Fruit fly (Drosophila melanogaster) whole organism, embryonic: ENCODE measurements around the gene Cln7.

Experiments used
- Atf-2 ChIP-seq: fragments of 200-800 bp; sonication (Bioruptor generic); optimal IDR thresholded peaks from 2 replicates; lab custom pipeline; 2016; ENCODE audit warnings: missing biosample characterization, missing genetic modification characterization
- CG10543 ChIP-seq: fragments of 200-800 bp; sonication (Bioruptor generic); optimal IDR thresholded peaks from 3 replicates; lab custom pipeline; 2017; ENCODE audit warnings: missing biosample characterization, mild to moderate bottlenecking, missing genetic modification characterization, moderate library complexity
- CG12391 ChIP-seq: fragments of 200-800 bp; sonication (Bioruptor generic); optimal IDR thresholded peaks from 3 replicates; lab custom pipeline; 2018; ENCODE audit warnings: missing biosample characterization, mild to moderate bottlenecking, missing genetic modification characterization, moderate library complexity
- CG12659 ChIP-seq: fragments of 200-800 bp; sonication (Bioruptor generic); optimal IDR thresholded peaks from 3 replicates; lab custom pipeline; 2017; ENCODE audit warnings: mild to moderate bottlenecking, missing biosample characterization, missing genetic modification reagents, missing genetic modification characterization
- CG13287 ChIP-seq: fragments of 200-800 bp; sonication (Bioruptor generic); IDR thresholded peaks from 2 replicates; pipeline ENCODE4 v1.3.6; 2022; ENCODE audit warnings: missing biosample characterization, missing genetic modification characterization; ENCODE audit not compliant: partially characterized antibody
- CG13296 ChIP-seq: fragments of 200-800 bp; sonication (Bioruptor generic); optimal IDR thresholded peaks from 3 replicates; lab custom pipeline; 2018; ENCODE audit warnings: missing biosample characterization, mild to moderate bottlenecking, missing genetic modification characterization
- CG15696 ChIP-seq: fragments of 200-800 bp; sonication (Bioruptor generic); optimal IDR thresholded peaks from 2 replicates; lab custom pipeline; 2019; ENCODE audit warnings: missing biosample characterization, mild to moderate bottlenecking, missing genetic modification characterization, moderate library complexity
- CG1603 ChIP-seq: fragments of 200-800 bp; sonication (Bioruptor generic); optimal IDR thresholded peaks from 2 replicates; lab custom pipeline; 2019; ENCODE audit warnings: missing biosample characterization, mild to moderate bottlenecking, missing genetic modification characterization, moderate library complexity
- CG17186 ChIP-seq: fragments of 200-800 bp; sonication (Bioruptor generic); optimal IDR thresholded peaks from 3 replicates; lab custom pipeline; 2017; ENCODE audit warnings: missing biosample characterization, missing genetic modification reagents, missing genetic modification characterization
- CG17829 ChIP-seq: fragments of 200-800 bp; optimal IDR thresholded peaks from 2 replicates; lab custom pipeline; 2019; ENCODE audit warnings: missing biosample characterization, mild to moderate bottlenecking, missing genetic modification characterization, moderate library complexity
- CG33213 ChIP-seq: fragments of 200-800 bp; sonication (Bioruptor generic); optimal IDR thresholded peaks from 3 replicates; lab custom pipeline; 2016; ENCODE audit warnings: missing biosample characterization, missing genetic modification characterization
- CG34224 ChIP-seq: fragments of 200-800 bp; sonication (Bioruptor generic); IDR thresholded peaks from 3 replicates; pipeline ENCODE4 v1.3.6; 2022; ENCODE audit warnings: missing biosample characterization, missing genetic modification characterization; ENCODE audit not compliant: partially characterized antibody
- CG4328 ChIP-seq: fragments of 200-800 bp; sonication (Bioruptor generic); optimal IDR thresholded peaks from 3 replicates; lab custom pipeline; 2017; ENCODE audit warnings: missing biosample characterization, missing genetic modification reagents, missing genetic modification characterization
- CG43689 ChIP-seq: fragments of 200-800 bp; sonication (Bioruptor generic); IDR thresholded peaks from 2 replicates; pipeline ENCODE4 v1.3.6; 2022; ENCODE audit warnings: missing biosample characterization, missing genetic modification characterization
- CG6683 ChIP-seq: fragments of 200-800 bp; sonication (Bioruptor generic); optimal IDR thresholded peaks from 2 replicates; lab custom pipeline; 2017; ENCODE audit warnings: missing biosample characterization, mild to moderate bottlenecking, missing genetic modification characterization, missing genetic modification reagents
- CG6765 ChIP-seq: fragments of 200-800 bp; sonication (Bioruptor generic); optimal IDR thresholded peaks from 3 replicates; lab custom pipeline; 2017; ENCODE audit warnings: missing biosample characterization, mild to moderate bottlenecking, missing genetic modification characterization
- CG7987 ChIP-seq: fragments of 200-800 bp; sonication (Bioruptor generic); optimal IDR thresholded peaks from 2 replicates; lab custom pipeline; 2018; ENCODE audit warnings: missing biosample characterization, mild to moderate bottlenecking, missing genetic modification characterization, moderate library complexity
- CG8290 ChIP-seq, 3 experiments: fragments of 200-800 bp; sonication (Bioruptor generic); optimal IDR thresholded peaks; 2 replicates each; lab custom pipeline; 2016 to 2019; ENCODE audit warnings: missing biosample characterization in 3 of 3, missing genetic modification characterization in 3 of 3, mild to moderate bottlenecking in 2 of 3, moderate library complexity in 1 of 3
- CG9437 ChIP-seq: fragments of 200-800 bp; sonication (Bioruptor generic); optimal IDR thresholded peaks from 2 replicates; lab custom pipeline; 2018; ENCODE audit warnings: missing biosample characterization, mild to moderate bottlenecking, missing genetic modification characterization
- Dll ChIP-seq: fragments of 200-800 bp; sonication (Bioruptor generic); IDR thresholded peaks from 4 replicates; pipeline ENCODE4 v1.3.6; 2022; ENCODE audit warnings: missing biosample characterization, missing genetic modification characterization; ENCODE audit not compliant: partially characterized antibody
- HHEX ChIP-seq: fragments of 200-800 bp; sonication (Bioruptor generic); optimal IDR thresholded peaks from 3 replicates; lab custom pipeline; 2017; ENCODE audit warnings: missing biosample characterization, mild to moderate bottlenecking, missing genetic modification characterization, missing genetic modification reagents
- HLHmδ ChIP-seq: fragments of 200-800 bp; sonication (Bioruptor generic); optimal IDR thresholded peaks from 2 replicates; lab custom pipeline; 2018; ENCODE audit warnings: missing biosample characterization, mild to moderate bottlenecking, missing genetic modification characterization, moderate library complexity
- Hmr ChIP-seq: fragments of 200-800 bp; sonication (Bioruptor generic); optimal IDR thresholded peaks from 3 replicates; lab custom pipeline; 2017; ENCODE audit warnings: mild to moderate bottlenecking, missing biosample characterization, missing genetic modification reagents, missing genetic modification characterization
- Jarid2 ChIP-seq: fragments of 200-800 bp; sonication (Bioruptor generic); optimal IDR thresholded peaks from 3 replicates; lab custom pipeline; 2017; ENCODE audit warnings: mild to moderate bottlenecking, missing biosample characterization, missing genetic modification reagents, missing genetic modification characterization
- NfI ChIP-seq: fragments of 200-800 bp; sonication (Bioruptor generic); optimal IDR thresholded peaks from 3 replicates; lab custom pipeline; 2018; ENCODE audit warnings: missing biosample characterization, mild to moderate bottlenecking, missing genetic modification characterization, moderate library complexity
- Oaz ChIP-seq: fragments of 200-800 bp; sonication (Bioruptor generic); IDR thresholded peaks from 2 replicates; pipeline ENCODE4 v1.3.6; 2022; ENCODE audit warnings: missing biosample characterization, missing genetic modification characterization
- Xrp1 ChIP-seq: fragments of 200-800 bp; sonication (Bioruptor generic); IDR thresholded peaks from 2 replicates; pipeline ENCODE4 v1.3.6; 2022; ENCODE audit warnings: missing biosample characterization, missing genetic modification characterization
- ac ChIP-seq: fragments of 200-800 bp; sonication (Bioruptor generic); optimal IDR thresholded peaks from 3 replicates; lab custom pipeline; 2017; ENCODE audit warnings: missing biosample characterization, mild to moderate bottlenecking, missing genetic modification characterization
- az2 ChIP-seq: fragments of 200-800 bp; sonication (Bioruptor generic); optimal IDR thresholded peaks from 3 replicates; lab custom pipeline; 2016; ENCODE audit warnings: missing biosample characterization, missing genetic modification characterization
- crc ChIP-seq: fragments of 200-800 bp; sonication (Bioruptor generic); optimal IDR thresholded peaks from 2 replicates; lab custom pipeline; 2016; ENCODE audit warnings: missing biosample characterization, missing genetic modification characterization
- crp ChIP-seq, 2 experiments: fragments of 200-800 bp; sonication (Bioruptor generic); optimal IDR thresholded peaks; 2 replicates in 1 of 2; 3 replicates in 1 of 2; lab custom pipeline; 2017; ENCODE audit warnings: missing biosample characterization in 2 of 2, missing genetic modification characterization in 2 of 2, mild to moderate bottlenecking in 1 of 2, moderate library complexity in 1 of 2
- ems ChIP-seq: fragments of 200-800 bp; sonication (Bioruptor generic); optimal IDR thresholded peaks from 3 replicates; lab custom pipeline; 2016; ENCODE audit warnings: missing biosample characterization, missing genetic modification characterization
- grn ChIP-seq: fragments of 200-800 bp; sonication (Bioruptor generic); optimal IDR thresholded peaks from 3 replicates; lab custom pipeline; 2017; ENCODE audit warnings: missing biosample characterization, missing genetic modification characterization
- gsb-n ChIP-seq: fragments of 200-800 bp; sonication (Bioruptor generic); optimal IDR thresholded peaks from 3 replicates; lab custom pipeline; 2018; ENCODE audit warnings: missing biosample characterization, mild to moderate bottlenecking, missing genetic modification characterization
- insv ChIP-seq, 2 experiments: fragments of 200-800 bp; sonication (Bioruptor generic); optimal IDR thresholded peaks; 3 replicates each; lab custom pipeline; 2016 to 2018; ENCODE audit warnings: missing biosample characterization in 2 of 2, missing genetic modification characterization in 2 of 2
- lov ChIP-seq, 2 experiments: fragments of 200-800 bp in 1 of 2; fragments of >200 bp in 1 of 2; sonication (Bioruptor generic) in 1 of 2; IDR thresholded peaks in 1 of 2; optimal IDR thresholded peaks in 1 of 2; 2 replicates in 1 of 2; 3 replicates in 1 of 2; pipeline versions ENCODE4 v1.3.6 to Lab custom; 2017 to 2022; ENCODE audit warnings: missing biosample characterization in 1 of 2, missing genetic modification characterization in 1 of 2
- oc ChIP-seq: fragments of 200-800 bp; sonication (Bioruptor generic); optimal IDR thresholded peaks from 2 replicates; lab custom pipeline; 2018; ENCODE audit warnings: missing biosample characterization, mild to moderate bottlenecking, missing genetic modification characterization, moderate library complexity
- p53 ChIP-seq: fragments of 200-800 bp; sonication (Bioruptor generic); optimal IDR thresholded peaks from 2 replicates; lab custom pipeline; 2016; ENCODE audit warnings: missing biosample characterization, missing genetic modification characterization
- peb ChIP-seq: fragments of 200-800 bp; sonication (Bioruptor generic); IDR thresholded peaks from 2 replicates; pipeline ENCODE4 v1.3.6; 2022; ENCODE audit warnings: missing biosample characterization, missing genetic modification characterization
- phol ChIP-seq: fragments of 200-800 bp; sonication (Bioruptor generic); optimal IDR thresholded peaks from 3 replicates; lab custom pipeline; 2018; ENCODE audit warnings: missing biosample characterization, mild to moderate bottlenecking, missing genetic modification characterization, moderate library complexity
- pros ChIP-seq: fragments of 200-800 bp; sonication (Bioruptor generic); optimal IDR thresholded peaks from 3 replicates; lab custom pipeline; 2019; ENCODE audit warnings: missing biosample characterization, mild to moderate bottlenecking, missing genetic modification characterization, moderate library complexity
- rib ChIP-seq: fragments of 200-800 bp; sonication (Bioruptor generic); IDR thresholded peaks from 2 replicates; pipeline ENCODE4 v1.3.6; 2022; ENCODE audit warnings: missing biosample characterization, missing genetic modification characterization
- sens ChIP-seq: fragments of 200-800 bp; sonication (Bioruptor generic); peaks from one replicate; lab custom pipeline; 2016; ENCODE audit warnings: missing biosample characterization, missing genetic modification characterization
- stwl ChIP-seq: fragments of 200-800 bp; sonication (Bioruptor generic); optimal IDR thresholded peaks from 3 replicates; lab custom pipeline; 2018; ENCODE audit warnings: missing biosample characterization, mild to moderate bottlenecking, missing genetic modification characterization, moderate library complexity
- tap ChIP-seq: fragments of 200-800 bp; optimal IDR thresholded peaks from 3 replicates; lab custom pipeline; 2019; ENCODE audit warnings: missing biosample characterization, mild to moderate bottlenecking, missing genetic modification characterization, moderate library complexity
- trem ChIP-seq: fragments of 200-800 bp; optimal IDR thresholded peaks from 3 replicates; lab custom pipeline; 2019; ENCODE audit warnings: missing biosample characterization, mild to moderate bottlenecking, missing genetic modification characterization, moderate library complexity
- trh ChIP-seq: fragments of 200-800 bp; sonication (Bioruptor generic); optimal IDR thresholded peaks from 2 replicates; lab custom pipeline; 2016; ENCODE audit warnings: missing biosample characterization, missing genetic modification characterization
- usp ChIP-seq: fragments of >200 bp; optimal IDR thresholded peaks from 2 replicates; lab custom pipeline; 2017; ENCODE audit warnings: missing biosample characterization, missing genetic modification characterization
- zen ChIP-seq: fragments of 200-800 bp; sonication (Bioruptor generic); optimal IDR thresholded peaks from 3 replicates; lab custom pipeline; 2018; ENCODE audit warnings: missing biosample characterization, mild to moderate bottlenecking, missing genetic modification characterization, moderate library complexity

The Cln7 gene

DNA sequence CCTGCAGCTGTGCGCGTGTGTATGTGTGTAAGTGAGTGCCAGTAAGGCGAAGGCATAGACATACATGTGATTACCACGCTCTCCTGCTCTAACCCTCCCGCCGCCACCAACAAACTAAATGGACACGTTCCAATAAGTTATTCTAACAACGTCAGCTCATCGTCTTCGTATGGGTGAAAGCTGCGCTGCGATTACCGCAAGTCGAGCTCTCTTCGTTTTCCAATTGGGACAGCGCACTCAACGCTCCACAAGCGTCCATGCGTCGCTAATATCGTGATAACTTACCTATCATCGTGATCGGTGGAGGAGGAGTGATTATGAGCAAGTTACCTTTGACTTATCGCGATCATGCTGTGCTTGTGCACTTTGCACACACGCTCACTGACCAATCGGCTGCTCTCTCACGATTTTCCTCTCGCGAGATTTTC, 16.1 kb upstream of the Cln7 start (continued):
- TF ChIP-seq oc (peak; percentile 50), CG6683 (GFP tag; lab: Kevin White, UChicago) (no peak), CG17186 (no peak), az2 (GFP tag; lab: Kevin White, UChicago) (no peak), ac (GFP tag; lab: Kevin White, UChicago) (peak; percentile 56), CG15696 (tag; lab: Kevin White, UChicago) (no peak), lov (optimal IDR thresholded peaks at IDR 0.05; lab: Kevin White, UChicago) (no peak), lov (GFP tag; IDR thresholded peaks at IDR 0.05; lab: Robert Waterston, UW) (0 out of 3 replicates have a peak, but pooled peaks have one; percentile 42), ems (GFP tag; lab: Kevin White, UChicago) (no peak), zen (no peak), Xrp1 (GFP tag; lab: Robert Waterston, UW) (0 out of 2 replicates have a peak, but pooled peaks have one; percentile 28), stwl (no peak), CG12659 (GFP tag; lab: Kevin White, UChicago) (no peak), sens (GFP tag; lab: Kevin White, UChicago) (peak; percentile 71), trem (peak; percentile 33), rib (GFP tag; lab: Robert Waterston, UW) (0 out of 2 replicates have a peak, but pooled peaks have one; percentile 16), pros (GFP tag; lab: Kevin White, UChicago) (peak; percentile 69), peb (GFP tag; lab: Robert Waterston, UW) (no peak), Jarid2 (GFP tag; lab: Kevin White, UChicago) (no peak), insv (GFP tag; optimal IDR thresholded peaks at IDR 0.05; lab: Kevin White, UChicago) (peak in 1 of 2 experiments; percentile 75), CG13296 (peak; percentile 17), CG43689 (GFP tag; lab: Robert Waterston, UW) (no peak), CG9437 (no peak), CG6765 (GFP tag; lab: Kevin White, UChicago) (no peak), CG10543 (GFP tag; lab: Kevin White, UChicago) (no peak), CG1603 (tag; lab: Kevin White, UChicago) (peak; percentile 2), crp (GFP tag; optimal IDR thresholded peaks at IDR 0.05; lab: Kevin White, UChicago) (no peak), p53 (GFP tag; lab: Kevin White, UChicago) (no peak), CG34224 (GFP tag; lab: Robert Waterston, UW) (no peak), gsb-n (peak; percentile 30), grn (GFP tag; lab: Kevin White, UChicago) (peak; percentile 94), CG12391 (tag; lab: Kevin White, UChicago) (no peak), CG33213 (GFP tag; lab: Kevin White, UChicago) (no peak), CG4328 (GFP tag; lab: Kevin White, UChicago) (no peak), Dll (GFP tag; lab: Robert Waterston, UW) (no peak), CG17829 (tag; lab: Kevin White, UChicago) (peak; percentile 9), Oaz (GFP tag; lab: Robert Waterston, UW) (no peak), HLHmδ (GFP tag; lab: Kevin White, UChicago) (peak; percentile 42), NfI (GFP tag; lab: Kevin White, UChicago) (no peak), CG7987 (peak; percentile 4), crc (GFP tag; lab: Kevin White, UChicago) (no peak), usp (GFP tag; lab: Kevin White, UChicago) (no peak), phol (tag; lab: Kevin White, UChicago) (peak; percentile 41), HHEX (no peak), tap (tag; lab: Kevin White, UChicago) (no peak), CG8290 (GFP tag; optimal IDR thresholded peaks at IDR 0.05; lab: Kevin White, UChicago) (no peak), CG8290 (tag; optimal IDR thresholded peaks at IDR 0.05; lab: Kevin White, UChicago) (peak in 1 of 2 experiments; percentile 8), trh (GFP tag; lab: Kevin White, UChicago) (no peak), CG13287 (GFP tag; lab: Robert Waterston, UW) (no peak), Hmr (GFP tag; lab: Kevin White, UChicago) (no peak), Atf-2 (GFP tag; lab: Kevin White, UChicago) (no peak)
